Fruit fly (Drosophila melanogaster) whole organism, embryonic: Measurements from ENCODE around the gene svp.

ENCODE experiments used
- CG16815 ChIP-seq: fragments of 200-800 bp; sonication (Bioruptor generic); optimal IDR thresholded peaks from 3 replicates; lab custom pipeline; 2017; ENCODE audit warnings: missing biosample characterization, mild to moderate bottlenecking, missing genetic modification characterization
- CG2875 ChIP-seq: fragments of 200-800 bp; sonication (Bioruptor generic); optimal IDR thresholded peaks from 2 replicates; lab custom pipeline; 2017; ENCODE audit warnings: missing biosample characterization, mild to moderate bottlenecking, missing genetic modification characterization, missing genetic modification reagents
- CG34224 ChIP-seq: fragments of 200-800 bp; sonication (Bioruptor generic); IDR thresholded peaks from 3 replicates; pipeline ENCODE4 v1.3.6; 2022; ENCODE audit warnings: missing biosample characterization, missing genetic modification characterization; ENCODE audit not compliant: partially characterized antibody
- CG3838 ChIP-seq: fragments of 200-800 bp; sonication (Bioruptor generic); optimal IDR thresholded peaks from 3 replicates; lab custom pipeline; 2016; ENCODE audit warnings: missing biosample characterization, missing genetic modification characterization
- CG7839 ChIP-seq: fragments of 200-800 bp; sonication (Bioruptor generic); optimal IDR thresholded peaks from 3 replicates; lab custom pipeline; 2018; ENCODE audit warnings: missing biosample characterization, mild to moderate bottlenecking, missing genetic modification characterization, moderate library complexity
- CG8924 ChIP-seq: fragments of 200-800 bp; optimal IDR thresholded peaks from 3 replicates; lab custom pipeline; 2019; ENCODE audit warnings: missing biosample characterization, mild to moderate bottlenecking, missing genetic modification characterization, moderate library complexity
- CkIIα-i1 ChIP-seq: fragments of 200-800 bp; sonication (Bioruptor generic); IDR thresholded peaks from 2 replicates; pipeline ENCODE4 v1.3.6; 2022; ENCODE audit warnings: missing biosample characterization, missing genetic modification characterization
- Nf-YB ChIP-seq: fragments of 200-800 bp; sonication (Bioruptor generic); optimal IDR thresholded peaks from 3 replicates; lab custom pipeline; 2019; ENCODE audit warnings: missing biosample characterization, mild to moderate bottlenecking, missing genetic modification characterization, moderate library complexity
- kah ChIP-seq: fragments of 200-800 bp; sonication (Bioruptor generic); optimal IDR thresholded peaks from 2 replicates; lab custom pipeline; 2018; ENCODE audit warnings: missing biosample characterization, mild to moderate bottlenecking, missing genetic modification characterization
- lola ChIP-seq, 3 experiments: fragments of >200 bp in 2 of 3; fragments of 200-800 bp in 1 of 3; sonication (Bioruptor generic) in 1 of 3; optimal IDR thresholded peaks; 2 replicates each; lab custom pipeline; 2017 to 2019; ENCODE audit warnings: missing biosample characterization in 3 of 3, missing genetic modification characterization in 3 of 3, mild to moderate bottlenecking in 1 of 3, moderate library complexity in 1 of 3
- maf-S ChIP-seq: fragments of 200-800 bp; sonication (Bioruptor generic); optimal IDR thresholded peaks from 2 replicates; lab custom pipeline; 2016; ENCODE audit warnings: missing biosample characterization, missing genetic modification characterization

- TF ChIP-seq CG7839 (tag; lab: Kevin White, UChicago) (no peak), CG34224 (GFP tag; lab: Robert Waterston, UW) (no peak), CG16815 (GFP tag; lab: Kevin White, UChicago) (no peak), kah (GFP tag; lab: Kevin White, UChicago) (no peak), Nf-YB (GFP tag; lab: Kevin White, UChicago) (no peak), CG8924 (tag; lab: Kevin White, UChicago) (no peak), maf-S (GFP tag; lab: Kevin White, UChicago) (no peak), CG2875 (no peak), CG3838 (GFP tag; lab: Kevin White, UChicago) (no peak), CkIIα-i1 (GFP tag; lab: Robert Waterston, UW) (no peak), lola (GFP tag; optimal IDR thresholded peaks at IDR 0.05; lab: Kevin White, UChicago) (no peak)
These were observed 44.4 kb downstream of the svp start for dm6 chr3R:12302915-12303314.
